Worm (Caenorhabditis elegans) whole organism, L4 larva: ENCODE measurements around the gene lys-10.

Experiments
- F10B5.3 ChIP-seq: sonication (generic microtip); optimal IDR thresholded peaks from 2 replicates; lab custom pipeline; 2016; ENCODE audit warnings: mild to moderate bottlenecking, missing genetic modification characterization, missing compliant biosample characterization
- F26F4.8 ChIP-seq: fragments of 200-800 bp; sonication (Bioruptor generic); conservative IDR thresholded peaks from 2 replicates; pipeline ENCODE4 v1.3.6; 2022; ENCODE audit warnings: missing genetic modification characterization, missing compliant biosample characterization
- F37D6.2 ChIP-seq: sonication (generic microtip); optimal IDR thresholded peaks from 2 replicates; lab custom pipeline; 2016; ENCODE audit warnings: mild to moderate bottlenecking, missing genetic modification characterization, missing compliant biosample characterization
- F49E8.2 ChIP-seq: sonication (generic microtip); optimal IDR thresholded peaks from 2 replicates; lab custom pipeline; 2016; ENCODE audit warnings: missing compliant biosample characterization, mild to moderate bottlenecking, missing genetic modification characterization, borderline replicate concordance
- T26A8.4 ChIP-seq: fragments of 200-800 bp; sonication (Bioruptor generic); IDR thresholded peaks from 2 replicates; pipeline ENCODE4 v1.3.6; 2022; ENCODE audit warnings: missing genetic modification characterization, missing compliant biosample characterization
- Y5F2A.4 ChIP-seq: fragments of 200-800 bp; sonication (Bioruptor generic); optimal IDR thresholded peaks from 2 replicates; lab custom pipeline; 2018; ENCODE audit warnings: mild to moderate bottlenecking, missing genetic modification characterization, missing compliant biosample characterization
- Y75B8A.6 ChIP-seq: fragments of 200-800 bp; sonication (Bioruptor generic); IDR thresholded peaks from 2 replicates; pipeline ENCODE4 v1.3.6; 2022; ENCODE audit warnings: missing genetic modification reagents, missing genetic modification characterization, missing compliant biosample characterization
- ZK546.5 ChIP-seq, 2 experiments: sonication (generic microtip); optimal IDR thresholded peaks; 2 replicates each; lab custom pipeline; 2017; ENCODE audit warnings: missing biosample characterization in 2 of 2, missing genetic modification characterization in 2 of 2
- aha-1 ChIP-seq: fragments of 150-350 bp; peaks from one replicate; lab custom pipeline; 2014; ENCODE audit warnings: missing biosample characterization, missing genetic modification characterization
- ceh-28 ChIP-seq: fragments of 150-350 bp; optimal IDR thresholded peaks from 2 replicates; lab custom pipeline; 2014; ENCODE audit warnings: missing biosample characterization, missing genetic modification reagents, missing genetic modification characterization
- ceh-32 ChIP-seq: sonication (generic microtip); optimal IDR thresholded peaks from 2 replicates; lab custom pipeline; 2016; ENCODE audit warnings: mild to moderate bottlenecking, missing genetic modification characterization, missing compliant biosample characterization; ENCODE audit not compliant: poor library complexity
- ceh-82 ChIP-seq: sonication (generic microtip); optimal IDR thresholded peaks from 2 replicates; lab custom pipeline; 2017; ENCODE audit warnings: missing biosample characterization, missing genetic modification characterization
- ctbp-1 ChIP-seq: fragments of 200-800 bp; sonication (Bioruptor generic); IDR thresholded peaks from 2 replicates; pipeline ENCODE4 v1.3.6; 2022; ENCODE audit warnings: missing genetic modification reagents, missing genetic modification characterization, missing compliant biosample characterization
- daf-16 ChIP-seq, 3 experiments: sonication (generic microtip); optimal IDR thresholded peaks; 2 replicates each; lab custom pipeline; 2016 to 2017; ENCODE audit warnings: missing genetic modification characterization in 3 of 3, missing genetic modification reagents in 3 of 3, mild to moderate bottlenecking in 2 of 3, missing compliant biosample characterization in 2 of 3, missing biosample characterization in 1 of 3, moderate library complexity in 1 of 3
- daf-19 ChIP-seq: fragments of 200-800 bp; sonication (Bioruptor generic); conservative IDR thresholded peaks from 2 replicates; pipeline ENCODE4 v1.3.6; 2022; ENCODE audit warnings: missing genetic modification characterization, missing compliant biosample characterization
- daf-8 ChIP-seq: fragments of 200-800 bp; sonication (Bioruptor generic); IDR thresholded peaks from 2 replicates; pipeline ENCODE4 v1.3.6; 2022; ENCODE audit warnings: missing genetic modification characterization, missing compliant biosample characterization
- dmd-8 ChIP-seq: fragments of 200-800 bp; sonication (Bioruptor generic); IDR thresholded peaks from 2 replicates; pipeline ENCODE4 v1.3.6; 2022; ENCODE audit warnings: missing genetic modification characterization, missing compliant biosample characterization
- duxl-1 ChIP-seq: sonication (generic microtip); optimal IDR thresholded peaks from 2 replicates; lab custom pipeline; 2016; ENCODE audit warnings: mild to moderate bottlenecking, missing genetic modification characterization, moderate library complexity, missing compliant biosample characterization; ENCODE audit not compliant: poor library complexity
- egl-27 ChIP-seq: sonication (generic microtip); optimal IDR thresholded peaks from 3 replicates; lab custom pipeline; 2017; ENCODE audit warnings: missing biosample characterization, missing genetic modification reagents, missing genetic modification characterization
- gei-8 ChIP-seq: fragments of 200-800 bp; sonication (Bioruptor generic); optimal IDR thresholded peaks from 2 replicates; lab custom pipeline; 2018; ENCODE audit warnings: mild to moderate bottlenecking, missing genetic modification characterization, missing compliant biosample characterization
- hlh-30 ChIP-seq: sonication (generic microtip); optimal IDR thresholded peaks from 2 replicates; lab custom pipeline; 2017; ENCODE audit warnings: antibody characterized with exemption, mild to moderate bottlenecking, missing genetic modification characterization, missing compliant biosample characterization; ENCODE audit not compliant: insufficient read depth
- hmg-1.1 ChIP-seq: fragments of 200-800 bp; sonication (Bioruptor generic); IDR thresholded peaks from 2 replicates; pipeline ENCODE4 v1.3.6; 2022; ENCODE audit warnings: missing genetic modification reagents, missing genetic modification characterization, missing compliant biosample characterization
- jun-1 ChIP-seq: fragments of 150-350 bp; optimal IDR thresholded peaks from 2 replicates; lab custom pipeline; 2014; ENCODE audit warnings: missing biosample characterization, missing genetic modification reagents, missing genetic modification characterization
- lin-13 ChIP-seq: fragments of 150-350 bp; optimal IDR thresholded peaks from 2 replicates; lab custom pipeline; 2014; ENCODE audit warnings: missing biosample characterization, missing genetic modification reagents, missing genetic modification characterization
- lin-38 ChIP-seq: fragments of 200-800 bp; sonication (Bioruptor generic); IDR thresholded peaks from 2 replicates; pipeline ENCODE4 v1.3.6; 2022; ENCODE audit warnings: missing genetic modification reagents, missing genetic modification characterization, missing compliant biosample characterization
- madf-5 ChIP-seq, 2 experiments: fragments of 200-800 bp; sonication (Bioruptor generic); IDR thresholded peaks; 2 replicates each; pipeline ENCODE4 v1.3.6; 2022; ENCODE audit warnings: missing compliant biosample characterization in 2 of 2, missing genetic modification characterization in 2 of 2
- madf-9 ChIP-seq: fragments of 200-800 bp; sonication (Bioruptor generic); conservative IDR thresholded peaks from 2 replicates; pipeline ENCODE4 v1.3.6; 2022; ENCODE audit warnings: missing genetic modification reagents, missing genetic modification characterization, missing compliant biosample characterization
- mep-1 ChIP-seq: fragments of 150-350 bp; sonication (generic microtip); optimal IDR thresholded peaks from 3 replicates; lab custom pipeline; 2014; ENCODE audit warnings: missing biosample characterization, missing genetic modification characterization
- mes-2 ChIP-seq: sonication (generic microtip); optimal IDR thresholded peaks from 2 replicates; lab custom pipeline; 2016; ENCODE audit warnings: missing genotype, mild to moderate bottlenecking, missing genetic modification characterization, missing compliant biosample characterization; ENCODE audit not compliant: poor library complexity, severe bottlenecking
- nhr-102 ChIP-seq: sonication (generic microtip); optimal IDR thresholded peaks from 2 replicates; lab custom pipeline; 2016; ENCODE audit warnings: mild to moderate bottlenecking, missing genetic modification characterization, moderate library complexity, missing compliant biosample characterization
- nhr-111 ChIP-seq: fragments of 200-800 bp; sonication (Bioruptor generic); optimal IDR thresholded peaks from 2 replicates; lab custom pipeline; 2018; ENCODE audit warnings: mild to moderate bottlenecking, missing genetic modification characterization, missing compliant biosample characterization
- nhr-237 ChIP-seq: sonication (generic microtip); optimal IDR thresholded peaks from 2 replicates; lab custom pipeline; 2017; ENCODE audit warnings: missing biosample characterization, missing genetic modification characterization
- nhr-25 ChIP-seq: sonication (generic microtip); optimal IDR thresholded peaks from 2 replicates; lab custom pipeline; 2017; ENCODE audit warnings: missing genetic modification characterization, mild to moderate bottlenecking, missing compliant biosample characterization, antibody characterized with exemption, moderate library complexity, borderline replicate concordance; ENCODE audit not compliant: insufficient read depth
- nhr-28 ChIP-seq: fragments of 150-350 bp; optimal IDR thresholded peaks from 2 replicates; lab custom pipeline; 2014; ENCODE audit warnings: missing biosample characterization, missing genetic modification characterization
- nhr-41 ChIP-seq: fragments of 200-800 bp; sonication (Bioruptor generic); IDR thresholded peaks from 2 replicates; pipeline ENCODE4 v1.3.6; 2022; ENCODE audit warnings: missing genetic modification reagents, missing genetic modification characterization, missing compliant biosample characterization
- nhr-6 ChIP-seq: fragments of 150-350 bp; optimal IDR thresholded peaks from 2 replicates; lab custom pipeline; 2014; ENCODE audit warnings: missing biosample characterization, missing genetic modification characterization
- nhr-76 ChIP-seq: fragments of 150-350 bp; optimal IDR thresholded peaks from 2 replicates; lab custom pipeline; 2014; ENCODE audit warnings: missing biosample characterization, missing genetic modification characterization
- pha-4 ChIP-seq, 2 experiments: fragments of 150-350 bp in 1 of 2; fragments of 200-800 bp in 1 of 2; sonication (Bioruptor generic) in 1 of 2; IDR thresholded peaks in 1 of 2; optimal IDR thresholded peaks in 1 of 2; 2 replicates each; pipeline versions ENCODE4 v1.3.6 to Lab custom; 2014 to 2022; ENCODE audit warnings: missing genetic modification characterization in 2 of 2, missing genetic modification reagents in 2 of 2, missing biosample characterization in 1 of 2, missing compliant biosample characterization in 1 of 2
- php-3 ChIP-seq: fragments of 200-800 bp; sonication (Bioruptor generic); IDR thresholded peaks from 2 replicates; pipeline ENCODE4 v1.3.6; 2022; ENCODE audit warnings: missing genetic modification reagents, missing genetic modification characterization, missing compliant biosample characterization
- pqm-1 ChIP-seq: sonication (generic microtip); optimal IDR thresholded peaks from 2 replicates; lab custom pipeline; 2017; ENCODE audit warnings: missing biosample characterization, missing genetic modification characterization
- saeg-2 ChIP-seq: fragments of 200-800 bp; sonication (Bioruptor generic); IDR thresholded peaks from 2 replicates; pipeline ENCODE4 v1.3.6; 2022; ENCODE audit warnings: missing genetic modification reagents, missing genetic modification characterization, missing compliant biosample characterization
- skn-1 ChIP-seq: fragments of 150-350 bp; optimal IDR thresholded peaks from 2 replicates; lab custom pipeline; 2014; ENCODE audit warnings: missing biosample characterization, missing genetic modification characterization
- snpc-1.2 ChIP-seq: fragments of 200-800 bp; sonication (Bioruptor generic); IDR thresholded peaks from 2 replicates; pipeline ENCODE4 v1.3.6; 2022; ENCODE audit warnings: missing genetic modification reagents, missing genetic modification characterization, missing compliant biosample characterization
- snpc-4 ChIP-seq: fragments of 150-350 bp; optimal IDR thresholded peaks from 2 replicates; lab custom pipeline; 2014; ENCODE audit warnings: missing biosample characterization, missing genetic modification characterization
- tag-97 ChIP-seq: fragments of 200-800 bp; sonication (Bioruptor generic); IDR thresholded peaks from 2 replicates; pipeline ENCODE4 v1.3.6; 2022; ENCODE audit warnings: missing genetic modification characterization, missing compliant biosample characterization
- tra-1 ChIP-seq: fragments of 200-800 bp; sonication (Bioruptor generic); IDR thresholded peaks from 2 replicates; pipeline ENCODE4 v1.3.6; 2022; ENCODE audit warnings: missing genetic modification reagents, missing genetic modification characterization, missing compliant biosample characterization
- unc-39 ChIP-seq: sonication (generic microtip); optimal IDR thresholded peaks from 2 replicates; lab custom pipeline; 2017; ENCODE audit warnings: missing biosample characterization, missing genetic modification characterization
- unc-62 ChIP-seq, 3 experiments: fragments of 150-350 bp in 1 of 3; sonication (generic microtip); optimal IDR thresholded peaks in 2 of 3; peaks in 1 of 3; 1 replicate in 1 of 3; 2 replicates in 2 of 3; lab custom pipeline; 2014 to 2017; ENCODE audit warnings: missing biosample characterization in 3 of 3, missing genetic modification characterization in 3 of 3, missing genetic modification reagents in 3 of 3, missing genotype in 1 of 3
- ztf-7 ChIP-seq: fragments of 150-350 bp; optimal IDR thresholded peaks from 2 replicates; lab custom pipeline; 2014; ENCODE audit warnings: missing biosample characterization, missing genetic modification characterization

The lys-10 gene

DNA sequence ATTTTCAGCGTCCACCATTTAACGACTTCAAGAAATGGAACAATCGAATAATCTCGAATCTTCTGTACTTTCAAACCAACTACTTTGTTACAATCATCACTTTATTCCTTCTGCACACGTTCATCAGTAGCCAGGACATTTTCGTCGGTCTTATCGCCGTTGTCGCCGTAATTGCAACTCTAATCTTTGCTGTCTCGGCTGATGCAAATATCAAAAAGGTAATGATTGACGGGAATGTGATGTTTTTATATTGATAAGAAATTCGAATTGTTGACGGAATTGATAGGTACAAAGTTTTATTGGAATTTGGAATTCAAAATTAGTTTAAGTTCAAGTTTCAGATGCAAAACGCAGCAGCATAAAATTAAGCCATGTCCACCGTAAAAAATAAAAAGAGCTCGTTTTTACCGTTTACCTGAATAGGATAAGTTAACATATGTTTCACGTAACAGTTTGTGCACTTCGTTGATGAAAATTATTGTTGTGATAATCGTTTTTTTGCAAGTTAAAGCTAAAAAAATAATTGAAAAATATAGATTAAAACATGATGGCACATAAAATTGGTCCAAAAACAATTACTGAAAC lies 47.7 kb downstream of the lys-10 start (continued):
- TF ChIP-seq madf-9 (GFP tag; lab: Robert Waterston, UW): no peak
- no peak for TF ChIP-seq F10B5.3
- TF ChIP-seq Y75B8A.6 (GFP tag; lab: Robert Waterston, UW): no peak
- peak; percentile 47 to 93 for TF ChIP-seq unc-62 (GFP tag; optimal IDR thresholded peaks at IDR 0.05 in 1 of 2; lab: Kevin White, UChicago)
- TF ChIP-seq unc-62 (tag; optimal IDR thresholded peaks at IDR 0.05; lab: Kevin White, UChicago): no peak
- no peak for TF ChIP-seq hlh-30
- TF ChIP-seq ceh-32 (tag; lab: Kevin White, UChicago): no peak
- peak; percentile 73 for TF ChIP-seq nhr-28 (tag; lab: Kevin White, UChicago)
- TF ChIP-seq nhr-102 (tag; lab: Kevin White, UChicago): peak; percentile 11
- TF ChIP-seq ctbp-1 (GFP tag; lab: Robert Waterston, UW): no peak
- no peak for TF ChIP-seq nhr-76 (tag; lab: Kevin White, UChicago)
- no peak for TF ChIP-seq dmd-8 (GFP tag; lab: Robert Waterston, UW)
- TF ChIP-seq unc-39 (tag; lab: Kevin White, UChicago): no peak
- TF ChIP-seq F37D6.2: no peak
- TF ChIP-seq madf-5 (GFP tag; IDR thresholded peaks at IDR 0.05; lab: Robert Waterston, UW): no peak
- TF ChIP-seq hmg-1.1 (GFP tag; lab: Robert Waterston, UW): no peak
- no peak for TF ChIP-seq lin-13
- no peak for TF ChIP-seq mes-2
- no peak for TF ChIP-seq egl-27 (tag; lab: Kevin White, UChicago)
- no peak for TF ChIP-seq snpc-4 (tag; lab: Kevin White, UChicago)
- no peak for TF ChIP-seq nhr-6
- TF ChIP-seq Y5F2A.4 (GFP tag; lab: Kevin White, UChicago): no peak
- TF ChIP-seq ceh-82 (tag; lab: Kevin White, UChicago): no peak
- no peak for TF ChIP-seq nhr-111
- TF ChIP-seq nhr-25 (tag; lab: Kevin White, UChicago): no peak
- TF ChIP-seq duxl-1 (tag; lab: Kevin White, UChicago): no peak
- peak; percentile 9 for TF ChIP-seq aha-1 (tag; lab: Kevin White, UChicago)
- peak; percentile 92 for TF ChIP-seq pqm-1 (tag; lab: Kevin White, UChicago)
- TF ChIP-seq lin-38 (GFP tag; lab: Robert Waterston, UW): no peak
- TF ChIP-seq daf-19: no peak
- no peak for TF ChIP-seq mep-1 (tag; lab: Kevin White, UChicago)
- no peak for TF ChIP-seq saeg-2
- TF ChIP-seq ceh-28 (tag; lab: Kevin White, UChicago): no peak
- no peak for TF ChIP-seq tag-97 (GFP tag; lab: Robert Waterston, UW)
- TF ChIP-seq F49E8.2 (tag; lab: Kevin White, UChicago): no peak
- TF ChIP-seq pha-4 (GFP tag; IDR thresholded peaks at IDR 0.05; lab: Robert Waterston, UW): no peak
- TF ChIP-seq pha-4 (tag; optimal IDR thresholded peaks at IDR 0.05; lab: Kevin White, UChicago): no peak
- no peak for TF ChIP-seq ztf-7 (tag; lab: Kevin White, UChicago)
- no peak for TF ChIP-seq jun-1 (tag; lab: Kevin White, UChicago)
- TF ChIP-seq skn-1 (tag; lab: Kevin White, UChicago): no peak
- TF ChIP-seq T26A8.4 (GFP tag; lab: Robert Waterston, UW): no peak
- TF ChIP-seq nhr-41 (GFP tag; lab: Robert Waterston, UW): no peak
- TF ChIP-seq ZK546.5 (tag; optimal IDR thresholded peaks at IDR 0.05; lab: Kevin White, UChicago): no peak
- peak in 1 of 2 experiments; percentile 47 for TF ChIP-seq daf-16 (GFP tag; optimal IDR thresholded peaks at IDR 0.05; lab: Kevin White, UChicago)
- peak; percentile 81 for TF ChIP-seq daf-16 (tag; optimal IDR thresholded peaks at IDR 0.05; lab: Kevin White, UChicago)
- TF ChIP-seq gei-8 (GFP tag; lab: Kevin White, UChicago): no peak
- peak; percentile 89 for TF ChIP-seq php-3
- no peak for TF ChIP-seq daf-8 (GFP tag; lab: Robert Waterston, UW)
- TF ChIP-seq snpc-1.2: no peak
- TF ChIP-seq tra-1 (GFP tag; lab: Robert Waterston, UW): peak; percentile 79; the same call in 1 of the 2 replicates
- TF ChIP-seq nhr-237: no peak
- TF ChIP-seq F26F4.8 (GFP tag; lab: Robert Waterston, UW): no peak
